Fruit fly (Drosophila melanogaster) whole organism, embryonic: ENCODE measurements around the gene lectin-33A.

ENCODE experiments used
- Asciz ChIP-seq: fragments of 200-800 bp; sonication (Bioruptor generic); optimal IDR thresholded peaks from 2 replicates; lab custom pipeline; 2017; ENCODE audit warnings: missing biosample characterization, mild to moderate bottlenecking, missing genetic modification characterization, missing genetic modification reagents
- Atf6 ChIP-seq: fragments of 200-800 bp; sonication (Bioruptor generic); IDR thresholded peaks from 2 replicates; pipeline ENCODE4 v1.3.6; 2022; ENCODE audit warnings: missing biosample characterization, missing genetic modification characterization
- CG10979 ChIP-seq: fragments of 200-800 bp; sonication (Bioruptor generic); optimal IDR thresholded peaks from 2 replicates; lab custom pipeline; 2018; ENCODE audit warnings: missing biosample characterization, mild to moderate bottlenecking, missing genetic modification characterization, moderate library complexity
- CG11093 ChIP-seq: fragments of 200-800 bp; sonication (Bioruptor generic); IDR thresholded peaks from 3 replicates; pipeline ENCODE4 v1.3.6; 2022; ENCODE audit warnings: missing biosample characterization, missing genetic modification characterization
- CG11456 ChIP-seq: fragments of 200-800 bp; sonication (Bioruptor generic); IDR thresholded peaks from 3 replicates; pipeline ENCODE4 v1.3.6; 2022; ENCODE audit warnings: missing biosample characterization, missing genetic modification characterization
- CG12659 ChIP-seq: fragments of 200-800 bp; sonication (Bioruptor generic); optimal IDR thresholded peaks from 3 replicates; lab custom pipeline; 2017; ENCODE audit warnings: mild to moderate bottlenecking, missing biosample characterization, missing genetic modification reagents, missing genetic modification characterization
- CG14441 ChIP-seq: fragments of 200-800 bp; sonication (Bioruptor generic); IDR thresholded peaks from 2 replicates; pipeline ENCODE4 v1.3.6; 2022; ENCODE audit warnings: missing biosample characterization, missing genetic modification characterization
- CG15269 ChIP-seq: fragments of 200-800 bp; sonication (Bioruptor generic); optimal IDR thresholded peaks from 2 replicates; lab custom pipeline; 2018; ENCODE audit warnings: missing biosample characterization, mild to moderate bottlenecking, missing genetic modification characterization, moderate library complexity
- CG15601 ChIP-seq: fragments of 200-800 bp; sonication (Bioruptor generic); optimal IDR thresholded peaks from 3 replicates; lab custom pipeline; 2019; ENCODE audit warnings: missing biosample characterization, mild to moderate bottlenecking, missing genetic modification characterization, moderate library complexity
- CG16863 ChIP-seq: fragments of 200-800 bp; sonication (Bioruptor generic); optimal IDR thresholded peaks from 3 replicates; lab custom pipeline; 2016; ENCODE audit warnings: missing biosample characterization, missing genetic modification characterization
- CG17328 ChIP-seq: fragments of 200-800 bp; sonication (Bioruptor generic); IDR thresholded peaks from 2 replicates; pipeline ENCODE4 v1.3.6; 2022; ENCODE audit warnings: missing biosample characterization, missing genetic modification characterization
- CG17359 ChIP-seq: fragments of 200-800 bp; sonication (Bioruptor generic); optimal IDR thresholded peaks from 3 replicates; lab custom pipeline; 2018; ENCODE audit warnings: missing biosample characterization, mild to moderate bottlenecking, missing genetic modification characterization, moderate library complexity
- CG30403 ChIP-seq: fragments of 200-800 bp; sonication (Bioruptor generic); optimal IDR thresholded peaks from 3 replicates; lab custom pipeline; 2016; ENCODE audit warnings: missing biosample characterization, missing genetic modification characterization
- CG4617 ChIP-seq: fragments of 200-800 bp; sonication (Bioruptor generic); optimal IDR thresholded peaks from 3 replicates; lab custom pipeline; 2016; ENCODE audit warnings: missing biosample characterization, missing genetic modification characterization, borderline replicate concordance
- CG6654 ChIP-seq: fragments of 200-800 bp; sonication (Bioruptor generic); optimal IDR thresholded peaks from 2 replicates; lab custom pipeline; 2017; ENCODE audit warnings: missing biosample characterization, mild to moderate bottlenecking, missing genetic modification characterization
- CG6689 ChIP-seq: fragments of 200-800 bp; sonication (Bioruptor generic); IDR thresholded peaks from 2 replicates; pipeline ENCODE4 v1.3.6; 2022; ENCODE audit warnings: missing biosample characterization, missing genetic modification characterization
- CG7271 ChIP-seq: fragments of 200-800 bp; sonication (Bioruptor generic); optimal IDR thresholded peaks from 2 replicates; lab custom pipeline; 2018; ENCODE audit warnings: missing biosample characterization, mild to moderate bottlenecking, missing genetic modification characterization, moderate library complexity
- CG7357 ChIP-seq: fragments of 200-800 bp; sonication (Bioruptor generic); IDR thresholded peaks from 3 replicates; pipeline ENCODE4 v1.3.6; 2022; ENCODE audit warnings: missing biosample characterization, missing genetic modification characterization
- CG7928 ChIP-seq: fragments of 200-800 bp; sonication (Bioruptor generic); optimal IDR thresholded peaks from 2 replicates; lab custom pipeline; 2017; ENCODE audit warnings: missing biosample characterization, mild to moderate bottlenecking, missing genetic modification characterization
- CG8089 ChIP-seq: fragments of 200-800 bp; sonication (Bioruptor generic); optimal IDR thresholded peaks from 3 replicates; lab custom pipeline; 2016; ENCODE audit warnings: missing biosample characterization, missing genetic modification characterization
- CG9727 ChIP-seq: fragments of 200-800 bp; sonication (Bioruptor generic); optimal IDR thresholded peaks from 3 replicates; lab custom pipeline; 2017; ENCODE audit warnings: missing biosample characterization, mild to moderate bottlenecking, missing genetic modification characterization
- CG9797 ChIP-seq: fragments of 200-800 bp; sonication (Bioruptor generic); optimal IDR thresholded peaks from 3 replicates; lab custom pipeline; 2018; ENCODE audit warnings: missing biosample characterization, mild to moderate bottlenecking, missing genetic modification characterization
- CkIIα-i1 ChIP-seq: fragments of 200-800 bp; sonication (Bioruptor generic); IDR thresholded peaks from 2 replicates; pipeline ENCODE4 v1.3.6; 2022; ENCODE audit warnings: missing biosample characterization, missing genetic modification characterization
- CoRest ChIP-seq: fragments of 200-800 bp; sonication (Bioruptor generic); optimal IDR thresholded peaks from 3 replicates; lab custom pipeline; 2018; ENCODE audit warnings: missing biosample characterization, mild to moderate bottlenecking, missing genetic modification characterization, moderate library complexity
- D ChIP-seq, 2 experiments: fragments of 200-800 bp in 1 of 2; fragments of >200 bp in 1 of 2; sonication (Bioruptor generic) in 1 of 2; optimal IDR thresholded peaks; 2 replicates in 1 of 2; 3 replicates in 1 of 2; lab custom pipeline; 2017; ENCODE audit warnings: mild to moderate bottlenecking in 1 of 2, missing biosample characterization in 1 of 2, missing genetic modification characterization in 1 of 2, missing genetic modification reagents in 1 of 2
- Dbx ChIP-seq: fragments of 200-800 bp; sonication (Bioruptor generic); IDR thresholded peaks from 3 replicates; pipeline ENCODE4 v1.3.6; 2022; ENCODE audit warnings: missing biosample characterization, missing genetic modification characterization
- Dfd ChIP-seq, 2 experiments: fragments of >200 bp; optimal IDR thresholded peaks; 2 replicates each; lab custom pipeline; 2017; ENCODE audit warnings: missing biosample characterization in 2 of 2, missing genetic modification characterization in 2 of 2
- Elba2 ChIP-seq: fragments of 200-800 bp; sonication (Bioruptor generic); optimal IDR thresholded peaks from 3 replicates; lab custom pipeline; 2016; ENCODE audit warnings: missing biosample characterization, missing genetic modification characterization
- Hr51 ChIP-seq, 2 experiments: fragments of 200-800 bp; sonication (Bioruptor generic); optimal IDR thresholded peaks; 2 replicates in 1 of 2; 3 replicates in 1 of 2; lab custom pipeline; 2016 to 2018; ENCODE audit warnings: missing biosample characterization in 2 of 2, missing genetic modification characterization in 2 of 2, mild to moderate bottlenecking in 1 of 2, moderate library complexity in 1 of 2
- MBD-R2 ChIP-seq: fragments of 200-800 bp; sonication (Bioruptor generic); IDR thresholded peaks from 2 replicates; pipeline ENCODE4 v1.3.6; 2022; ENCODE audit warnings: missing biosample characterization, missing genetic modification characterization
- Med ChIP-seq: fragments of 200-800 bp; sonication (Bioruptor generic); peaks from one replicate; lab custom pipeline; 2016; ENCODE audit warnings: missing biosample characterization, missing genetic modification characterization, mild to moderate bottlenecking, inconsistent platforms, moderate library complexity
- Nf-YC ChIP-seq: fragments of 200-800 bp; optimal IDR thresholded peaks from 3 replicates; lab custom pipeline; 2019; ENCODE audit warnings: missing biosample characterization, mild to moderate bottlenecking, missing genetic modification characterization, moderate library complexity
- Sin3A ChIP-seq: fragments of >200 bp; optimal IDR thresholded peaks from 2 replicates; lab custom pipeline; 2018
- chm ChIP-seq: fragments of 200-800 bp; sonication (Bioruptor generic); IDR thresholded peaks from 2 replicates; pipeline ENCODE4 v1.3.6; 2022; ENCODE audit warnings: missing biosample characterization, missing genetic modification characterization
- dmrt11E ChIP-seq: fragments of 200-800 bp; sonication (Bioruptor generic); optimal IDR thresholded peaks from 3 replicates; lab custom pipeline; 2018; ENCODE audit warnings: missing biosample characterization, mild to moderate bottlenecking, missing genetic modification characterization, moderate library complexity
- exex ChIP-seq: fragments of 200-800 bp; sonication (Bioruptor generic); optimal IDR thresholded peaks from 4 replicates; lab custom pipeline; 2018; ENCODE audit warnings: missing biosample characterization, mild to moderate bottlenecking, missing genetic modification characterization, moderate library complexity
- fd102C ChIP-seq: fragments of 200-800 bp; sonication (Bioruptor generic); optimal IDR thresholded peaks from 2 replicates; lab custom pipeline; 2018; ENCODE audit warnings: missing biosample characterization, mild to moderate bottlenecking, missing genetic modification characterization, moderate library complexity
- fd3F ChIP-seq: fragments of 200-800 bp; sonication (Bioruptor generic); optimal IDR thresholded peaks from 2 replicates; lab custom pipeline; 2018; ENCODE audit warnings: missing biosample characterization, mild to moderate bottlenecking, missing genetic modification characterization, moderate library complexity
- gfzf ChIP-seq: fragments of 200-800 bp; sonication (Bioruptor generic); optimal IDR thresholded peaks from 2 replicates; lab custom pipeline; 2016; ENCODE audit warnings: missing biosample characterization, mild to moderate bottlenecking, missing genetic modification characterization, moderate library complexity
- grn ChIP-seq: fragments of 200-800 bp; sonication (Bioruptor generic); optimal IDR thresholded peaks from 3 replicates; lab custom pipeline; 2017; ENCODE audit warnings: missing biosample characterization, missing genetic modification characterization
- hbn ChIP-seq: fragments of 200-800 bp; sonication (Bioruptor generic); IDR thresholded peaks from 2 replicates; pipeline ENCODE4 v1.3.6; 2022; ENCODE audit warnings: missing biosample characterization, missing genetic modification characterization; ENCODE audit not compliant: partially characterized antibody
- inv ChIP-seq: fragments of 200-800 bp; sonication (Bioruptor generic); IDR thresholded peaks from 2 replicates; pipeline ENCODE4 v1.3.6; 2022; ENCODE audit warnings: missing biosample characterization, missing genetic modification characterization; ENCODE audit not compliant: partially characterized antibody
- lab ChIP-seq: fragments of 200-800 bp; sonication (Bioruptor generic); optimal IDR thresholded peaks from 3 replicates; lab custom pipeline; 2017; ENCODE audit warnings: missing biosample characterization, missing genetic modification characterization, mild to moderate bottlenecking, moderate library complexity, missing genetic modification reagents
- nerfin-2 ChIP-seq: fragments of 200-800 bp; sonication (Bioruptor generic); IDR thresholded peaks from 2 replicates; pipeline ENCODE4 v1.3.6; 2022; ENCODE audit warnings: missing biosample characterization, missing genetic modification characterization; ENCODE audit not compliant: partially characterized antibody
- odd ChIP-seq: fragments of 200-800 bp; sonication (Bioruptor generic); optimal IDR thresholded peaks from 2 replicates; lab custom pipeline; 2017; ENCODE audit warnings: missing biosample characterization, mild to moderate bottlenecking, missing genetic modification characterization
- pum ChIP-seq: fragments of 200-800 bp; sonication (Bioruptor generic); optimal IDR thresholded peaks from 2 replicates; lab custom pipeline; 2016; ENCODE audit warnings: missing biosample characterization, missing genetic modification characterization
- pzg ChIP-seq: fragments of 200-800 bp; sonication (Bioruptor generic); optimal IDR thresholded peaks from 3 replicates; lab custom pipeline; 2018; ENCODE audit warnings: missing biosample characterization, mild to moderate bottlenecking, missing genetic modification characterization, moderate library complexity
- unc-4 ChIP-seq: fragments of 200-800 bp; sonication (Bioruptor generic); IDR thresholded peaks from 2 replicates; pipeline ENCODE4 v1.3.6; 2022; ENCODE audit warnings: missing biosample characterization, missing genetic modification characterization; ENCODE audit not compliant: partially characterized antibody
- zen2 ChIP-seq: fragments of 200-800 bp; sonication (Bioruptor generic); IDR thresholded peaks from 3 replicates; pipeline ENCODE4 v1.3.6; 2022; ENCODE audit warnings: missing biosample characterization, missing genetic modification characterization; ENCODE audit not compliant: partially characterized antibody

Gene lectin-33A

DNA sequence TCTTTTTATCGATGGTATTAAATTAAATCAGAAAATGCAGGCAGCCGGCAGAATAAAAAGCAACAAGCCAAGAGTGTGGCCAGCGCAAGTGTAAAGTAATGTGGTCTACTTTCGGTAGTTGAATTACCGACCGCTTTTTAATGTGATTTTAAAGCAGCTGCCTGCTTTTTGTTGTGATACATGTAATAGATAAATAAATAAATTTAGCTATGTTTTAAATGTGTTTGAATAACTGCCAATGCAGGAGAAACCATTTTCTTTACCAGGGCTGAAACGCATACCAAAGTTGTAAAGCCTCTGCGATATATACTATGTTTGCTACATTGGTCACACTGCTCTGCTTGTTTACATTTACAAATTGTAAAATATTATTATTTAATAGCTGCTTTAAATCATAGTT is 31.7 kb upstream of the lectin-33A start, which contains the start of the genes Tmem214 and YL-1 (continued):
- TF ChIP-seq CG6689 (no peak), fd3F (GFP tag; lab: Kevin White, UChicago) (no peak), pzg (GFP tag; lab: Kevin White, UChicago) (peak; percentile 77), CoRest (tag; lab: Kevin White, UChicago) (peak; percentile 28), MBD-R2 (GFP tag; lab: Robert Waterston, UW) (peak; percentile 87), CG17359 (tag; lab: Kevin White, UChicago) (no peak), CG9797 (GFP tag; lab: Kevin White, UChicago) (peak; percentile 90), CG6654 (no peak), fd102C (no peak), CG7928 (peak; percentile 91), CG11093 (GFP tag; lab: Robert Waterston, UW) (no peak), nerfin-2 (GFP tag; lab: Robert Waterston, UW) (no peak), gfzf (peak; percentile 81), grn (GFP tag; lab: Kevin White, UChicago) (no peak), inv (GFP tag; lab: Robert Waterston, UW) (peak; percentile 48; the same call in 1 of the 2 replicates), Dbx (no peak), odd (GFP tag; lab: Kevin White, UChicago) (no peak), Sin3A (lab: Kevin White, UChicago) (peak; percentile 69), Asciz (GFP tag; lab: Kevin White, UChicago) (no peak), Hr51 (GFP tag; optimal IDR thresholded peaks at IDR 0.05; lab: Kevin White, UChicago) (no peak), CG30403 (GFP tag; lab: Kevin White, UChicago) (peak; percentile 15), Med (GFP tag; lab: Kevin White, UChicago) (peak; percentile 61), CkIIα-i1 (GFP tag; lab: Robert Waterston, UW) (no peak), CG7271 (no peak), CG12659 (GFP tag; lab: Kevin White, UChicago) (peak; percentile 76), CG11456 (no peak), dmrt11E (tag; lab: Kevin White, UChicago) (no peak), CG17328 (no peak), zen2 (GFP tag; lab: Robert Waterston, UW) (no peak), chm (no peak), exex (no peak), Elba2 (GFP tag; lab: Kevin White, UChicago) (peak; percentile 64), CG9727 (GFP tag; lab: Kevin White, UChicago) (peak; percentile 7), lab (no peak), CG4617 (peak; percentile 95), unc-4 (peak; percentile 66), pum (GFP tag; lab: Kevin White, UChicago) (no peak), CG8089 (GFP tag; lab: Kevin White, UChicago) (no peak), CG16863 (GFP tag; lab: Kevin White, UChicago) (no peak), Atf6 (GFP tag; lab: Robert Waterston, UW) (no peak), CG10979 (no peak), D (optimal IDR thresholded peaks at IDR 0.05; lab: Kevin White, UChicago) (no peak), D (GFP tag; optimal IDR thresholded peaks at IDR 0.05; lab: Kevin White, UChicago) (no peak), CG7357 (GFP tag; lab: Robert Waterston, UW) (no peak), Dfd (GFP tag; optimal IDR thresholded peaks at IDR 0.05; lab: Kevin White, UChicago) (no peak), CG14441 (GFP tag; lab: Robert Waterston, UW) (no peak), hbn (GFP tag; lab: Robert Waterston, UW) (no peak), Nf-YC (tag; lab: Kevin White, UChicago) (peak; percentile 44), CG15601 (tag; lab: Kevin White, UChicago) (peak; percentile 2), CG15269 (tag; lab: Kevin White, UChicago) (no peak)
